Fruit fly (Drosophila melanogaster) whole organism, embryonic: ENCODE results near the gene Cyp1.

Source experiments
- CG10209 ChIP-seq: fragments of 200-800 bp; sonication (Bioruptor generic); optimal IDR thresholded peaks from 3 replicates; lab custom pipeline; 2017; ENCODE audit warnings: missing biosample characterization, mild to moderate bottlenecking, missing genetic modification characterization, missing genetic modification reagents
- CG11085 ChIP-seq: fragments of 200-800 bp; sonication (Bioruptor generic); IDR thresholded peaks from 2 replicates; pipeline ENCODE4 v1.3.6; 2022; ENCODE audit warnings: missing biosample characterization, missing genetic modification characterization
- CG11398 ChIP-seq: fragments of 200-800 bp; sonication (Bioruptor generic); optimal IDR thresholded peaks from 2 replicates; lab custom pipeline; 2016; ENCODE audit warnings: missing biosample characterization, missing genetic modification characterization
- CG11723 ChIP-seq: fragments of 200-800 bp; sonication (Bioruptor generic); optimal IDR thresholded peaks from 2 replicates; lab custom pipeline; 2017; ENCODE audit warnings: missing biosample characterization, mild to moderate bottlenecking, missing genetic modification characterization
- CG1602 ChIP-seq: fragments of 200-800 bp; sonication (Bioruptor generic); optimal IDR thresholded peaks from 3 replicates; lab custom pipeline; 2016; ENCODE audit warnings: missing biosample characterization, missing genetic modification characterization
- CG1603 ChIP-seq: fragments of 200-800 bp; sonication (Bioruptor generic); optimal IDR thresholded peaks from 2 replicates; lab custom pipeline; 2019; ENCODE audit warnings: missing biosample characterization, mild to moderate bottlenecking, missing genetic modification characterization, moderate library complexity
- CG1647 ChIP-seq: fragments of 200-800 bp; sonication (Bioruptor generic); optimal IDR thresholded peaks from 3 replicates; lab custom pipeline; 2016; ENCODE audit warnings: missing biosample characterization, missing genetic modification characterization
- CG17328 ChIP-seq: fragments of 200-800 bp; sonication (Bioruptor generic); IDR thresholded peaks from 2 replicates; pipeline ENCODE4 v1.3.6; 2022; ENCODE audit warnings: missing biosample characterization, missing genetic modification characterization
- CG17802 ChIP-seq: fragments of 200-800 bp; sonication (Bioruptor generic); optimal IDR thresholded peaks from 2 replicates; lab custom pipeline; 2018; ENCODE audit warnings: missing biosample characterization, mild to moderate bottlenecking, missing genetic modification characterization, moderate library complexity
- CG1792 ChIP-seq: fragments of 200-800 bp; sonication (Bioruptor generic); optimal IDR thresholded peaks from 2 replicates; lab custom pipeline; 2016; ENCODE audit warnings: missing biosample characterization, missing genetic modification characterization
- CG2129 ChIP-seq: fragments of 200-800 bp; sonication (Bioruptor generic); IDR thresholded peaks from 2 replicates; pipeline ENCODE4 v1.3.6; 2022; ENCODE audit warnings: missing biosample characterization, missing genetic modification characterization; ENCODE audit not compliant: partially characterized antibody
- CG31365 ChIP-seq: fragments of 200-800 bp; sonication (Bioruptor generic); optimal IDR thresholded peaks from 2 replicates; lab custom pipeline; 2018; ENCODE audit warnings: missing biosample characterization, mild to moderate bottlenecking, missing genetic modification characterization
- CG33557 ChIP-seq: fragments of 200-800 bp; sonication (Bioruptor generic); optimal IDR thresholded peaks from 2 replicates; lab custom pipeline; 2019; ENCODE audit warnings: missing biosample characterization, mild to moderate bottlenecking, missing genetic modification characterization, moderate library complexity
- CG34422 ChIP-seq: fragments of 200-800 bp; sonication (Bioruptor generic); IDR thresholded peaks from 3 replicates; pipeline ENCODE4 v1.3.6; 2022; ENCODE audit warnings: missing biosample characterization, missing genetic modification characterization
- CG43689 ChIP-seq: fragments of 200-800 bp; sonication (Bioruptor generic); IDR thresholded peaks from 2 replicates; pipeline ENCODE4 v1.3.6; 2022; ENCODE audit warnings: missing biosample characterization, missing genetic modification characterization
- CG4424 ChIP-seq: fragments of 200-800 bp; sonication (Bioruptor generic); optimal IDR thresholded peaks from 3 replicates; lab custom pipeline; 2016; ENCODE audit warnings: missing biosample characterization, missing genetic modification characterization
- CG7839 ChIP-seq: fragments of 200-800 bp; sonication (Bioruptor generic); optimal IDR thresholded peaks from 3 replicates; lab custom pipeline; 2018; ENCODE audit warnings: missing biosample characterization, mild to moderate bottlenecking, missing genetic modification characterization, moderate library complexity
- CG7928 ChIP-seq: fragments of 200-800 bp; sonication (Bioruptor generic); optimal IDR thresholded peaks from 2 replicates; lab custom pipeline; 2017; ENCODE audit warnings: missing biosample characterization, mild to moderate bottlenecking, missing genetic modification characterization
- CG9932 ChIP-seq: fragments of 200-800 bp; sonication (Bioruptor generic); IDR thresholded peaks from 2 replicates; pipeline ENCODE4 v1.3.6; 2022; ENCODE audit warnings: missing biosample characterization, missing genetic modification characterization
- D ChIP-seq, 2 experiments: fragments of 200-800 bp in 1 of 2; fragments of >200 bp in 1 of 2; sonication (Bioruptor generic) in 1 of 2; optimal IDR thresholded peaks; 2 replicates in 1 of 2; 3 replicates in 1 of 2; lab custom pipeline; 2017; ENCODE audit warnings: mild to moderate bottlenecking in 1 of 2, missing biosample characterization in 1 of 2, missing genetic modification characterization in 1 of 2, missing genetic modification reagents in 1 of 2
- D19B ChIP-seq: fragments of 200-800 bp; sonication (Bioruptor generic); optimal IDR thresholded peaks from 2 replicates; lab custom pipeline; 2017; ENCODE audit warnings: missing biosample characterization, mild to moderate bottlenecking, missing genetic modification characterization
- Doc2 ChIP-seq: fragments of 200-800 bp; sonication (Bioruptor generic); IDR thresholded peaks from 2 replicates; pipeline ENCODE4 v1.3.6; 2022; ENCODE audit warnings: missing biosample characterization, missing genetic modification characterization
- Eip74EF ChIP-seq, 2 experiments: fragments of 200-800 bp in 1 of 2; fragments of >200 bp in 1 of 2; sonication (Bioruptor generic) in 1 of 2; optimal IDR thresholded peaks; 2 replicates each; lab custom pipeline; 2017 to 2019; ENCODE audit warnings: missing biosample characterization in 2 of 2, missing genetic modification characterization in 2 of 2, mild to moderate bottlenecking in 1 of 2, moderate library complexity in 1 of 2
- Hr78 ChIP-seq, 2 experiments: fragments of 200-800 bp in 1 of 2; fragments of >200 bp in 1 of 2; sonication (Bioruptor generic) in 1 of 2; optimal IDR thresholded peaks; 2 replicates each; lab custom pipeline; 2017 to 2019; ENCODE audit warnings: missing biosample characterization in 2 of 2, missing genetic modification characterization in 2 of 2, mild to moderate bottlenecking in 1 of 2, moderate library complexity in 1 of 2
- Meics ChIP-seq: fragments of 200-800 bp; sonication (Bioruptor generic); optimal IDR thresholded peaks from 2 replicates; lab custom pipeline; 2017; ENCODE audit warnings: missing biosample characterization, mild to moderate bottlenecking, missing genetic modification characterization
- Nf-YC ChIP-seq: fragments of 200-800 bp; optimal IDR thresholded peaks from 3 replicates; lab custom pipeline; 2019; ENCODE audit warnings: missing biosample characterization, mild to moderate bottlenecking, missing genetic modification characterization, moderate library complexity
- Sin3A ChIP-seq: fragments of >200 bp; optimal IDR thresholded peaks from 2 replicates; lab custom pipeline; 2018
- Sry-β ChIP-seq: fragments of 200-800 bp; sonication (Bioruptor generic); optimal IDR thresholded peaks from 2 replicates; lab custom pipeline; 2018; ENCODE audit warnings: missing biosample characterization, mild to moderate bottlenecking, missing genetic modification characterization, moderate library complexity
- Tbp ChIP-seq: fragments of >200 bp; optimal IDR thresholded peaks from 2 replicates; lab custom pipeline; 2018; ENCODE audit warnings: missing biosample characterization, missing genetic modification characterization
- az2 ChIP-seq: fragments of 200-800 bp; sonication (Bioruptor generic); optimal IDR thresholded peaks from 3 replicates; lab custom pipeline; 2016; ENCODE audit warnings: missing biosample characterization, missing genetic modification characterization
- bsh ChIP-seq, 2 experiments: fragments of 200-800 bp; sonication (Bioruptor generic); optimal IDR thresholded peaks; 2 replicates each; lab custom pipeline; 2017 to 2018; ENCODE audit warnings: mild to moderate bottlenecking in 2 of 2, missing biosample characterization in 2 of 2, missing genetic modification characterization in 2 of 2, moderate library complexity in 1 of 2
- dati ChIP-seq: fragments of 200-800 bp; sonication (Bioruptor generic); IDR thresholded peaks from 2 replicates; pipeline ENCODE4 v1.3.6; 2022; ENCODE audit warnings: missing biosample characterization, missing genetic modification characterization
- fd3F ChIP-seq: fragments of 200-800 bp; sonication (Bioruptor generic); optimal IDR thresholded peaks from 2 replicates; lab custom pipeline; 2018; ENCODE audit warnings: missing biosample characterization, mild to moderate bottlenecking, missing genetic modification characterization, moderate library complexity
- fu2 ChIP-seq: fragments of 200-800 bp; sonication (Bioruptor generic); optimal IDR thresholded peaks from 2 replicates; lab custom pipeline; 2016; ENCODE audit warnings: missing biosample characterization, missing genetic modification characterization
- gsb ChIP-seq: fragments of 200-800 bp; sonication (Bioruptor generic); IDR thresholded peaks from 2 replicates; pipeline ENCODE4 v1.3.6; 2022; ENCODE audit warnings: missing biosample characterization, missing genetic modification characterization
- hth ChIP-seq: fragments of >200 bp; optimal IDR thresholded peaks from 2 replicates; lab custom pipeline; 2017; ENCODE audit warnings: inconsistent platforms
- jumu ChIP-seq: fragments of 200-800 bp; sonication (Bioruptor generic); optimal IDR thresholded peaks from 3 replicates; lab custom pipeline; 2016; ENCODE audit warnings: missing biosample characterization, missing genetic modification characterization
- kni ChIP-seq: fragments of 200-800 bp; sonication (Bioruptor generic); optimal IDR thresholded peaks from 3 replicates; lab custom pipeline; 2017; ENCODE audit warnings: mild to moderate bottlenecking, missing biosample characterization, missing genetic modification reagents, missing genetic modification characterization
- lab ChIP-seq: fragments of 200-800 bp; sonication (Bioruptor generic); optimal IDR thresholded peaks from 3 replicates; lab custom pipeline; 2017; ENCODE audit warnings: missing biosample characterization, missing genetic modification characterization, mild to moderate bottlenecking, moderate library complexity, missing genetic modification reagents
- lbe ChIP-seq: fragments of 200-800 bp; sonication (Bioruptor generic); optimal IDR thresholded peaks from 2 replicates; lab custom pipeline; 2016; ENCODE audit warnings: missing biosample characterization, mild to moderate bottlenecking, missing genetic modification characterization
- pan ChIP-seq, 4 experiments: fragments of >200 bp in 3 of 4; fragments of 200-800 bp in 1 of 4; sonication (Bioruptor generic) in 1 of 4; optimal IDR thresholded peaks in 3 of 4; IDR thresholded peaks in 1 of 4; 2 replicates each; pipeline versions ENCODE4 v1.3.6 to Lab custom; 2017 to 2022; ENCODE audit warnings: missing biosample characterization in 2 of 4, missing genetic modification characterization in 2 of 4, mixed read lengths in 1 of 4
- ranshi ChIP-seq: fragments of 200-800 bp; sonication (Bioruptor generic); IDR thresholded peaks from 2 replicates; pipeline ENCODE4 v1.3.6; 2022; ENCODE audit warnings: missing biosample characterization, missing genetic modification characterization
- rib ChIP-seq: fragments of 200-800 bp; sonication (Bioruptor generic); IDR thresholded peaks from 2 replicates; pipeline ENCODE4 v1.3.6; 2022; ENCODE audit warnings: missing biosample characterization, missing genetic modification characterization
- run ChIP-seq: fragments of 200-800 bp; sonication (Bioruptor generic); optimal IDR thresholded peaks from 3 replicates; lab custom pipeline; 2018; ENCODE audit warnings: missing biosample characterization, mild to moderate bottlenecking, missing genetic modification characterization
- sim ChIP-seq: fragments of 200-800 bp; sonication (Bioruptor generic); IDR thresholded peaks from 2 replicates; pipeline ENCODE4 v1.3.6; 2022; ENCODE audit warnings: missing biosample characterization, missing genetic modification characterization
- sna ChIP-seq: fragments of 200-800 bp; sonication (Bioruptor generic); IDR thresholded peaks from 2 replicates; pipeline ENCODE4 v1.3.6; 2022; ENCODE audit warnings: missing biosample characterization, missing genetic modification characterization; ENCODE audit not compliant: partially characterized antibody
- sob ChIP-seq: fragments of 200-800 bp; sonication (Bioruptor generic); IDR thresholded peaks from 2 replicates; pipeline ENCODE4 v1.3.6; 2022; ENCODE audit warnings: missing biosample characterization, missing genetic modification characterization
- unc-4 ChIP-seq: fragments of 200-800 bp; sonication (Bioruptor generic); IDR thresholded peaks from 2 replicates; pipeline ENCODE4 v1.3.6; 2022; ENCODE audit warnings: missing biosample characterization, missing genetic modification characterization; ENCODE audit not compliant: partially characterized antibody
- wdn ChIP-seq: fragments of 200-800 bp; sonication (Bioruptor generic); IDR thresholded peaks from 2 replicates; pipeline ENCODE4 v1.3.6; 2022; ENCODE audit warnings: missing biosample characterization, missing genetic modification characterization

Gene Cyp1

dm6 chrX:16333434-16334141, 13.4 kb upstream of the Cyp1 start, which contains the start of the genes CG9921 and Dsp1 (continued):
- no peak for TF ChIP-seq sim
- no peak for TF ChIP-seq CG1647
- TF ChIP-seq lbe (GFP tag; lab: Kevin White, UChicago): no peak
- TF ChIP-seq sob (GFP tag; lab: Robert Waterston, UW): 0 out of 2 replicates have a peak, but pooled peaks have one; percentile 13
- no peak for TF ChIP-seq Doc2 (GFP tag; lab: Robert Waterston, UW)
- TF ChIP-seq az2 (GFP tag; lab: Kevin White, UChicago): no peak
- no peak for TF ChIP-seq CG10209 (GFP tag; lab: Kevin White, UChicago)
- no peak for TF ChIP-seq kni
- TF ChIP-seq CG1603: peak; percentile 5
- TF ChIP-seq CG4424: no peak
- no peak for TF ChIP-seq hth (lab: Kevin White, UChicago)
- TF ChIP-seq Nf-YC: no peak
- no peak for TF ChIP-seq CG17802
- TF ChIP-seq sna (GFP tag; lab: Robert Waterston, UW): no peak
- TF ChIP-seq Hr78 (GFP tag; optimal IDR thresholded peaks at IDR 0.05; lab: Kevin White, UChicago): no peak
- no peak for TF ChIP-seq fd3F (GFP tag; lab: Kevin White, UChicago)
- TF ChIP-seq CG33557: no peak
- TF ChIP-seq Tbp (GFP tag; lab: Kevin White, UChicago): no peak
- no peak for TF ChIP-seq D19B (GFP tag; lab: Kevin White, UChicago)
- TF ChIP-seq Sry-β: no peak
- no peak for TF ChIP-seq fu2 (GFP tag; lab: Kevin White, UChicago)
- no peak for TF ChIP-seq bsh (GFP tag; optimal IDR thresholded peaks at IDR 0.05; lab: Kevin White, UChicago)
- TF ChIP-seq Eip74EF (GFP tag; optimal IDR thresholded peaks at IDR 0.05; lab: Kevin White, UChicago): no peak
- TF ChIP-seq CG7839 (tag; lab: Kevin White, UChicago): no peak
- TF ChIP-seq dati: no peak
- peak; percentile 26; the same call in 1 of the 2 replicates for TF ChIP-seq wdn (GFP tag; lab: Robert Waterston, UW)
- TF ChIP-seq CG11398 (GFP tag; lab: Kevin White, UChicago): no peak
- TF ChIP-seq CG9932 (GFP tag; lab: Robert Waterston, UW): peak; percentile 42
- no peak for TF ChIP-seq CG31365 (tag; lab: Kevin White, UChicago)
- no peak for TF ChIP-seq CG2129
- peak; percentile 0 for TF ChIP-seq lab
- peak; percentile 53; the same call in 1 of the 3 replicates for TF ChIP-seq CG34422 (GFP tag; lab: Robert Waterston, UW)
- TF ChIP-seq CG7928 (GFP tag; lab: Kevin White, UChicago): no peak
- TF ChIP-seq Meics: no peak
- TF ChIP-seq pan (optimal IDR thresholded peaks at IDR 0.05; lab: Kevin White, UChicago): no peak
- TF ChIP-seq pan (GFP tag; optimal IDR thresholded peaks at IDR 0.05 in 1 of 2, IDR thresholded peaks at IDR 0.05 in 1 of 2): no peak
- no peak for TF ChIP-seq gsb (GFP tag; lab: Robert Waterston, UW)
- TF ChIP-seq ranshi (GFP tag; lab: Robert Waterston, UW): no peak
- no peak for TF ChIP-seq CG11723
- no peak for TF ChIP-seq CG17328 (GFP tag; lab: Robert Waterston, UW)
- TF ChIP-seq CG1792 (GFP tag; lab: Kevin White, UChicago): no peak
- no peak for TF ChIP-seq CG1602 (GFP tag; lab: Kevin White, UChicago)
- TF ChIP-seq CG43689 (GFP tag; lab: Robert Waterston, UW): no peak
- no peak for TF ChIP-seq CG11085 (GFP tag; lab: Robert Waterston, UW)
- no peak for TF ChIP-seq jumu
- peak; percentile 72 for TF ChIP-seq rib (GFP tag; lab: Robert Waterston, UW)
- TF ChIP-seq run (tag; lab: Kevin White, UChicago): no peak
- TF ChIP-seq unc-4 (GFP tag; lab: Robert Waterston, UW): 0 out of 2 replicates have a peak, but pooled peaks have one; percentile 21
- TF ChIP-seq Sin3A: no peak
- no peak for TF ChIP-seq D (optimal IDR thresholded peaks at IDR 0.05; lab: Kevin White, UChicago)
- TF ChIP-seq D (GFP tag; optimal IDR thresholded peaks at IDR 0.05; lab: Kevin White, UChicago): no peak
